Worm (Caenorhabditis elegans) whole organism, mixed stage, embryonic: ENCODE data around the gene T19D12.10.

Experiments
- ceh-39 ChIP-seq: fragments of 150-350 bp; optimal IDR thresholded peaks from 2 replicates; lab custom pipeline; 2014; ENCODE audit warnings: missing biosample characterization, missing genetic modification characterization
- ztf-11 ChIP-seq: fragments of 150-350 bp; optimal IDR thresholded peaks from 2 replicates; lab custom pipeline; 2014; ENCODE audit warnings: missing biosample characterization, missing genetic modification characterization

- TF ChIP-seq ceh-39 (no peak), ztf-11 (no peak)
Measured at ce11 chrII:6683663-6684285, 25.1 kb upstream of the T19D12.10 start, which contains the start of gene gyf-1.
